Worm (Caenorhabditis elegans) whole organism, midembryonic: ENCODE measurements around the gene kcnl-1.

Experiments used
- T22C8.4 ChIP-seq: fragments of 200-800 bp; sonication (Bioruptor generic); IDR thresholded peaks from 2 replicates; pipeline ENCODE4 v1.3.6; 2022; ENCODE audit warnings: missing genetic modification characterization, missing compliant biosample characterization
- cog-1 ChIP-seq: sonication (generic microtip); optimal IDR thresholded peaks from 2 replicates; lab custom pipeline; 2016; ENCODE audit warnings: missing genetic modification characterization, missing compliant biosample characterization
- flt-1 ChIP-seq: fragments of 200-800 bp; sonication (Bioruptor generic); IDR thresholded peaks from 2 replicates; pipeline ENCODE4 v1.3.6; 2022; ENCODE audit warnings: missing genetic modification characterization, missing compliant biosample characterization
- klf-2 ChIP-seq: fragments of 200-800 bp; sonication (Bioruptor generic); conservative IDR thresholded peaks from 2 replicates; pipeline ENCODE4 v1.3.6; 2022; ENCODE audit warnings: missing genetic modification reagents, missing genetic modification characterization, missing compliant biosample characterization
- med-1 ChIP-seq: sonication (generic microtip); optimal IDR thresholded peaks from 2 replicates; lab custom pipeline; 2017; ENCODE audit warnings: missing genetic modification characterization, mild to moderate bottlenecking, missing compliant biosample characterization, antibody characterized with exemption, missing genetic modification reagents; ENCODE audit not compliant: insufficient read depth
- tab-1 ChIP-seq: fragments of 200-800 bp; sonication (Bioruptor generic); IDR thresholded peaks from 2 replicates; pipeline ENCODE4 v1.3.6; 2022; ENCODE audit warnings: missing genetic modification characterization, missing compliant biosample characterization
- ztf-23 ChIP-seq: fragments of 200-800 bp; sonication (Bioruptor generic); IDR thresholded peaks from 2 replicates; pipeline ENCODE4 v1.3.6; 2022; ENCODE audit warnings: missing genetic modification reagents, missing genetic modification characterization, missing compliant biosample characterization
- ztf-29 ChIP-seq: fragments of 200-800 bp; sonication (Bioruptor generic); IDR thresholded peaks from 2 replicates; pipeline ENCODE4 v1.3.6; 2022; ENCODE audit warnings: missing genetic modification reagents, missing genetic modification characterization, missing compliant biosample characterization

ce11 chrV:19608665-19609064 lies 43.5 kb downstream of the kcnl-1 start:
- no peak for TF ChIP-seq ztf-29 (GFP tag; lab: Robert Waterston, UW)
- TF ChIP-seq T22C8.4 (GFP tag; lab: Robert Waterston, UW), result no peak
- TF ChIP-seq ztf-23 (GFP tag; lab: Robert Waterston, UW), result no peak
- TF ChIP-seq klf-2 (GFP tag; lab: Robert Waterston, UW), result no peak
- no peak for TF ChIP-seq cog-1 (tag; lab: Kevin White, UChicago)
- no peak for TF ChIP-seq flt-1 (GFP tag; lab: Robert Waterston, UW)
- TF ChIP-seq med-1, result no peak
- no peak for TF ChIP-seq tab-1 (GFP tag; lab: Robert Waterston, UW)
